Fruit fly (Drosophila melanogaster): ENCODE data around the gene Cpr62Bb.

Cpr62Bb gene

dm6 chr3L:1876215-1876625 lies 41.3 kb upstream of the Cpr62Bb start, which contains the start of gene dre4 (continued):
- TF ChIP-seq seq (GFP tag; IDR thresholded peaks at IDR 0.05) (peak; percentile 60; the same call in 1 of the 2 replicates), Doc2 (GFP tag; IDR thresholded peaks at IDR 0.05) (no peak), ATbp (GFP tag; optimal IDR thresholded peaks at IDR 0.05) (peak; percentile 51), CG15479 (GFP tag; optimal IDR thresholded peaks at IDR 0.05) (peak; percentile 73), CG7372 (GFP tag; IDR thresholded peaks at IDR 0.05) (no peak), CG31441 (GFP tag; IDR thresholded peaks at IDR 0.05) (peak; percentile 70), vnd (GFP tag; IDR thresholded peaks at IDR 0.05; ENCODE audit: partially characterized antibody) (no peak), unc-4 (GFP tag; IDR thresholded peaks at IDR 0.05; ENCODE audit: partially characterized antibody) (peak; percentile 48; the same call in 1 of the 2 replicates), PHDP (tag; optimal IDR thresholded peaks at IDR 0.05) (peak; percentile 80), Meics (GFP tag; optimal IDR thresholded peaks at IDR 0.05) (peak; percentile 72), CG13624 (GFP tag; optimal IDR thresholded peaks at IDR 0.05) (peak; percentile 89), twi (tag; optimal IDR thresholded peaks at IDR 0.05) (no peak), HLH54F (GFP tag; optimal IDR thresholded peaks at IDR 0.05) (peak; percentile 74), odd (GFP tag; optimal IDR thresholded peaks at IDR 0.05) (no peak), da (GFP tag; optimal IDR thresholded peaks at IDR 0.05) (peak; percentile 35), zfh2 (GFP tag; optimal IDR thresholded peaks at IDR 0.05) (peak; percentile 65), CG1647 (GFP tag; optimal IDR thresholded peaks at IDR 0.05) (peak; percentile 55), CG4328 (GFP tag; optimal IDR thresholded peaks at IDR 0.05) (no peak), Ets65A (GFP tag) (peak; percentile 89), CG11398 (GFP tag; optimal IDR thresholded peaks at IDR 0.05) (peak; percentile 26), row (GFP tag; IDR thresholded peaks at IDR 0.05) (peak; percentile 70), shn (GFP tag; optimal IDR thresholded peaks at IDR 0.05) (peak; percentile 66), CG4820 (GFP tag; optimal IDR thresholded peaks at IDR 0.05) (peak; percentile 70), CG12744 (GFP tag; optimal IDR thresholded peaks at IDR 0.05) (peak; percentile 78), br (optimal IDR thresholded peaks at IDR 0.05) (no peak), Hr78 (GFP tag; optimal IDR thresholded peaks at IDR 0.05) (no peak), CG10959 (GFP tag; IDR thresholded peaks at IDR 0.05) (peak; percentile 31; the same call in 1 of the 2 replicates), yki (optimal IDR thresholded peaks at IDR 0.05) (no peak), CG13123 (GFP tag; optimal IDR thresholded peaks at IDR 0.05) (peak; percentile 25), CG12155 (GFP tag; optimal IDR thresholded peaks at IDR 0.05) (peak; percentile 68), Opbp (GFP tag; IDR thresholded peaks at IDR 0.05; ENCODE audit: partially characterized antibody) (peak; percentile 59; the same call in 2 of the 3 replicates), mld (GFP tag; IDR thresholded peaks at IDR 0.05; ENCODE audit: partially characterized antibody) (no peak), Dip3 (GFP tag; optimal IDR thresholded peaks at IDR 0.05) (peak; percentile 24), toy (GFP tag; IDR thresholded peaks at IDR 0.05) (no peak), CrebB (tag; optimal IDR thresholded peaks at IDR 0.05) (peak; percentile 52), Nf-YA (GFP tag; IDR thresholded peaks at IDR 0.05) (peak; percentile 41; the same call in 1 of the 2 replicates), sens (GFP tag) (peak; percentile 96), ash1 (GFP tag; optimal IDR thresholded peaks at IDR 0.05) (no peak), bowl (GFP tag; IDR thresholded peaks at IDR 0.05) (no peak), CG16863 (GFP tag; optimal IDR thresholded peaks at IDR 0.05) (peak; percentile 69), CG6813 (GFP tag; optimal IDR thresholded peaks at IDR 0.05) (no peak), GATAe (GFP tag; conservative IDR thresholded peaks at IDR 0.05) (no peak), Hr3 (GFP tag; optimal IDR thresholded peaks at IDR 0.05) (peak; percentile 63), Pdp1 (GFP tag; optimal IDR thresholded peaks at IDR 0.05) (peak; percentile 71 to 72), CG18764 (GFP tag; optimal IDR thresholded peaks at IDR 0.05) (peak; percentile 60), CG3163 (GFP tag; optimal IDR thresholded peaks at IDR 0.05) (peak; percentile 30), zf30C (GFP tag; optimal IDR thresholded peaks at IDR 0.05) (peak; percentile 95), cg (GFP tag; optimal IDR thresholded peaks at IDR 0.05) (no peak), danr (GFP tag; IDR thresholded peaks at IDR 0.05) (0 out of 2 replicates have a peak, but pooled peaks have one; percentile 14), CG7745 (tag; optimal IDR thresholded peaks at IDR 0.05) (no peak), CG14965 (GFP tag; optimal IDR thresholded peaks at IDR 0.05; ENCODE audit: borderline replicate concordance) (no peak), dysf (GFP tag; IDR thresholded peaks at IDR 0.05) (peak; percentile 64)
